Fruit fly (Drosophila melanogaster) whole organism, embryonic: ENCODE measurements around the gene mad2.

Source experiments
- Antp ChIP-seq: fragments of 200-800 bp; sonication (Bioruptor generic); optimal IDR thresholded peaks from 3 replicates; lab custom pipeline; 2016; ENCODE audit warnings: missing biosample characterization, missing genetic modification characterization
- CG10462 ChIP-seq: fragments of 200-800 bp; sonication (Bioruptor generic); optimal IDR thresholded peaks from 2 replicates; lab custom pipeline; 2016; ENCODE audit warnings: missing biosample characterization, missing genetic modification characterization
- CG11560 ChIP-seq: fragments of 200-800 bp; sonication (Bioruptor generic); IDR thresholded peaks from 3 replicates; pipeline ENCODE4 v1.3.6; 2022; ENCODE audit warnings: missing biosample characterization, missing genetic modification characterization
- CG12104 ChIP-seq: fragments of 200-800 bp; sonication (Bioruptor generic); optimal IDR thresholded peaks from 3 replicates; lab custom pipeline; 2016; ENCODE audit warnings: missing biosample characterization, missing genetic modification characterization
- CG1233 ChIP-seq: fragments of 200-800 bp; sonication (Bioruptor generic); optimal IDR thresholded peaks from 4 replicates; lab custom pipeline; 2018; ENCODE audit warnings: missing biosample characterization, mild to moderate bottlenecking, missing genetic modification characterization
- CG15514 ChIP-seq: fragments of 200-800 bp; sonication (Bioruptor generic); optimal IDR thresholded peaks from 3 replicates; lab custom pipeline; 2017; ENCODE audit warnings: missing biosample characterization, missing genetic modification characterization, mild to moderate bottlenecking, moderate library complexity, missing genetic modification reagents
- CG15601 ChIP-seq: fragments of 200-800 bp; sonication (Bioruptor generic); optimal IDR thresholded peaks from 3 replicates; lab custom pipeline; 2019; ENCODE audit warnings: missing biosample characterization, mild to moderate bottlenecking, missing genetic modification characterization, moderate library complexity
- CG15696 ChIP-seq: fragments of 200-800 bp; sonication (Bioruptor generic); optimal IDR thresholded peaks from 2 replicates; lab custom pipeline; 2019; ENCODE audit warnings: missing biosample characterization, mild to moderate bottlenecking, missing genetic modification characterization, moderate library complexity
- CG1603 ChIP-seq: fragments of 200-800 bp; sonication (Bioruptor generic); optimal IDR thresholded peaks from 2 replicates; lab custom pipeline; 2019; ENCODE audit warnings: missing biosample characterization, mild to moderate bottlenecking, missing genetic modification characterization, moderate library complexity
- CG1647 ChIP-seq: fragments of 200-800 bp; sonication (Bioruptor generic); optimal IDR thresholded peaks from 3 replicates; lab custom pipeline; 2016; ENCODE audit warnings: missing biosample characterization, missing genetic modification characterization
- CG17361 ChIP-seq: fragments of 200-800 bp; sonication (Bioruptor generic); IDR thresholded peaks from 3 replicates; pipeline ENCODE4 v1.3.6; 2022; ENCODE audit warnings: missing biosample characterization, missing genetic modification characterization
- CG18476 ChIP-seq: fragments of 200-800 bp; sonication (Bioruptor generic); optimal IDR thresholded peaks from 2 replicates; lab custom pipeline; 2016; ENCODE audit warnings: missing biosample characterization, mild to moderate bottlenecking, missing genetic modification characterization
- CG2202 ChIP-seq: fragments of 200-800 bp; sonication (Bioruptor generic); optimal IDR thresholded peaks from 2 replicates; lab custom pipeline; 2018; ENCODE audit warnings: missing biosample characterization, mild to moderate bottlenecking, missing genetic modification characterization
- CG2875 ChIP-seq: fragments of 200-800 bp; sonication (Bioruptor generic); optimal IDR thresholded peaks from 2 replicates; lab custom pipeline; 2017; ENCODE audit warnings: missing biosample characterization, mild to moderate bottlenecking, missing genetic modification characterization, missing genetic modification reagents
- CG4360 ChIP-seq: fragments of 200-800 bp; sonication (Bioruptor generic); IDR thresholded peaks from 2 replicates; pipeline ENCODE4 v1.3.6; 2022; ENCODE audit warnings: missing biosample characterization, missing genetic modification characterization
- CG6175 ChIP-seq: fragments of 200-800 bp; sonication (Bioruptor generic); IDR thresholded peaks from 3 replicates; pipeline ENCODE4 v1.3.6; 2022; ENCODE audit warnings: missing biosample characterization, missing genetic modification characterization
- CG6272 ChIP-seq: fragments of 200-800 bp; sonication (Bioruptor generic); IDR thresholded peaks from 2 replicates; pipeline ENCODE4 v1.3.6; 2022; ENCODE audit warnings: missing biosample characterization, missing genetic modification characterization
- CG7556 ChIP-seq: fragments of 200-800 bp; sonication (Bioruptor generic); optimal IDR thresholded peaks from 2 replicates; lab custom pipeline; 2017; ENCODE audit warnings: missing biosample characterization, mild to moderate bottlenecking, missing genetic modification characterization
- Dref ChIP-seq: fragments of 200-800 bp; sonication (Bioruptor generic); IDR thresholded peaks from 2 replicates; pipeline ENCODE4 v1.3.6; 2022; ENCODE audit warnings: missing biosample characterization, missing genetic modification characterization
- E2f1 ChIP-seq: fragments of 200-800 bp; sonication (Bioruptor generic); IDR thresholded peaks from 2 replicates; pipeline ENCODE4 v1.3.6; 2022; ENCODE audit warnings: missing biosample characterization, missing genetic modification characterization
- Kr ChIP-seq: fragments of 200-800 bp; sonication (Bioruptor generic); optimal IDR thresholded peaks from 2 replicates; lab custom pipeline; 2017; ENCODE audit warnings: missing biosample characterization, mild to moderate bottlenecking, missing genetic modification characterization
- Mad ChIP-seq: fragments of 200-800 bp; sonication (Bioruptor generic); optimal IDR thresholded peaks from 2 replicates; lab custom pipeline; 2016; ENCODE audit warnings: missing biosample characterization, missing genetic modification characterization
- NK7.1 ChIP-seq: fragments of 200-800 bp; sonication (Bioruptor generic); optimal IDR thresholded peaks from 3 replicates; lab custom pipeline; 2016; ENCODE audit warnings: missing biosample characterization, missing genetic modification characterization
- Neu2 ChIP-seq: fragments of 200-800 bp; sonication (Bioruptor generic); optimal IDR thresholded peaks from 3 replicates; lab custom pipeline; 2016; ENCODE audit warnings: missing biosample characterization, missing genetic modification characterization, borderline replicate concordance
- Oaz ChIP-seq: fragments of 200-800 bp; sonication (Bioruptor generic); IDR thresholded peaks from 2 replicates; pipeline ENCODE4 v1.3.6; 2022; ENCODE audit warnings: missing biosample characterization, missing genetic modification characterization
- Stat92E ChIP-seq, 3 experiments: fragments of >200 bp in 2 of 3; fragments of 200-800 bp in 1 of 3; sonication (Bioruptor generic) in 1 of 3; optimal IDR thresholded peaks; 2 replicates each; lab custom pipeline; 2017 to 2019; ENCODE audit warnings: missing biosample characterization in 3 of 3, missing genetic modification characterization in 3 of 3, mild to moderate bottlenecking in 1 of 3, moderate library complexity in 1 of 3
- Vsx1 ChIP-seq: fragments of 200-800 bp; sonication (Bioruptor generic); optimal IDR thresholded peaks from 2 replicates; lab custom pipeline; 2017; ENCODE audit warnings: missing biosample characterization, mild to moderate bottlenecking, missing genetic modification characterization, missing genetic modification reagents
- btn ChIP-seq: fragments of 200-800 bp; sonication (Bioruptor generic); optimal IDR thresholded peaks from 2 replicates; lab custom pipeline; 2016; ENCODE audit warnings: missing biosample characterization, missing genetic modification characterization
- crc ChIP-seq: fragments of 200-800 bp; sonication (Bioruptor generic); optimal IDR thresholded peaks from 2 replicates; lab custom pipeline; 2016; ENCODE audit warnings: missing biosample characterization, missing genetic modification characterization
- crol ChIP-seq: fragments of 200-800 bp; sonication (Bioruptor generic); IDR thresholded peaks from 2 replicates; pipeline ENCODE4 v1.3.6; 2022; ENCODE audit warnings: missing biosample characterization, missing genetic modification characterization
- dimm ChIP-seq: fragments of 200-800 bp; sonication (Bioruptor generic); IDR thresholded peaks from 2 replicates; pipeline ENCODE4 v1.3.6; 2022; ENCODE audit warnings: missing biosample characterization, missing genetic modification characterization
- dmrt11E ChIP-seq: fragments of 200-800 bp; sonication (Bioruptor generic); optimal IDR thresholded peaks from 3 replicates; lab custom pipeline; 2018; ENCODE audit warnings: missing biosample characterization, mild to moderate bottlenecking, missing genetic modification characterization, moderate library complexity
- fd64A ChIP-seq: fragments of 200-800 bp; sonication (Bioruptor generic); optimal IDR thresholded peaks from 3 replicates; lab custom pipeline; 2018; ENCODE audit warnings: missing biosample characterization, mild to moderate bottlenecking, missing genetic modification characterization
- gcm ChIP-seq: fragments of 200-800 bp; sonication (Bioruptor generic); optimal IDR thresholded peaks from 2 replicates; lab custom pipeline; 2019; ENCODE audit warnings: missing biosample characterization, mild to moderate bottlenecking, missing genetic modification characterization, moderate library complexity
- insv ChIP-seq, 2 experiments: fragments of 200-800 bp; sonication (Bioruptor generic); optimal IDR thresholded peaks; 3 replicates each; lab custom pipeline; 2016 to 2018; ENCODE audit warnings: missing biosample characterization in 2 of 2, missing genetic modification characterization in 2 of 2
- inv ChIP-seq: fragments of 200-800 bp; sonication (Bioruptor generic); IDR thresholded peaks from 2 replicates; pipeline ENCODE4 v1.3.6; 2022; ENCODE audit warnings: missing biosample characterization, missing genetic modification characterization; ENCODE audit not compliant: partially characterized antibody
- jigr1 ChIP-seq: fragments of 200-800 bp; sonication (Bioruptor generic); IDR thresholded peaks from 3 replicates; pipeline ENCODE4 v1.3.6; 2022; ENCODE audit warnings: missing biosample characterization, missing genetic modification characterization
- ken ChIP-seq: fragments of 200-800 bp; sonication (Bioruptor generic); IDR thresholded peaks from 3 replicates; pipeline ENCODE4 v1.3.6; 2022; ENCODE audit warnings: missing biosample characterization, missing genetic modification characterization
- knrl ChIP-seq: fragments of 200-800 bp; sonication (Bioruptor generic); IDR thresholded peaks from 3 replicates; pipeline ENCODE4 v1.3.6; 2022; ENCODE audit warnings: missing biosample characterization, missing genetic modification characterization; ENCODE audit not compliant: partially characterized antibody
- luna ChIP-seq: fragments of 200-800 bp; sonication (Bioruptor generic); optimal IDR thresholded peaks from 2 replicates; lab custom pipeline; 2016; ENCODE audit warnings: missing biosample characterization, missing genetic modification characterization
- pho ChIP-seq: fragments of 200-800 bp; sonication (Bioruptor generic); optimal IDR thresholded peaks from 2 replicates; lab custom pipeline; 2016; ENCODE audit warnings: missing biosample characterization, missing genetic modification characterization
- pnt ChIP-seq: fragments of 200-800 bp; sonication (Bioruptor generic); optimal IDR thresholded peaks from 3 replicates; lab custom pipeline; 2016; ENCODE audit warnings: missing biosample characterization, missing genetic modification characterization
- run ChIP-seq: fragments of 200-800 bp; sonication (Bioruptor generic); optimal IDR thresholded peaks from 3 replicates; lab custom pipeline; 2018; ENCODE audit warnings: missing biosample characterization, mild to moderate bottlenecking, missing genetic modification characterization
- schlank ChIP-seq: fragments of 200-800 bp; sonication (Bioruptor generic); optimal IDR thresholded peaks from 2 replicates; lab custom pipeline; 2018; ENCODE audit warnings: missing biosample characterization, mild to moderate bottlenecking, missing genetic modification characterization
- seq ChIP-seq: fragments of 200-800 bp; sonication (Bioruptor generic); IDR thresholded peaks from 2 replicates; pipeline ENCODE4 v1.3.6; 2022; ENCODE audit warnings: missing biosample characterization, missing genetic modification characterization
- slbo ChIP-seq: fragments of 200-800 bp; sonication (Bioruptor generic); IDR thresholded peaks from 2 replicates; pipeline ENCODE4 v1.3.6; 2022; ENCODE audit warnings: missing biosample characterization, missing genetic modification characterization
- sqz ChIP-seq: fragments of 200-800 bp; sonication (Bioruptor generic); optimal IDR thresholded peaks from 3 replicates; lab custom pipeline; 2018; ENCODE audit warnings: missing biosample characterization, mild to moderate bottlenecking, missing genetic modification characterization
- tgo ChIP-seq: fragments of 200-800 bp; sonication (Bioruptor generic); IDR thresholded peaks from 3 replicates; pipeline ENCODE4 v1.3.6; 2022; ENCODE audit warnings: missing biosample characterization, missing genetic modification characterization
- trh ChIP-seq: fragments of 200-800 bp; sonication (Bioruptor generic); optimal IDR thresholded peaks from 2 replicates; lab custom pipeline; 2016; ENCODE audit warnings: missing biosample characterization, missing genetic modification characterization
- unpg ChIP-seq: fragments of 200-800 bp; sonication (Bioruptor generic); optimal IDR thresholded peaks from 3 replicates; lab custom pipeline; 2018; ENCODE audit warnings: missing biosample characterization, mild to moderate bottlenecking, missing genetic modification characterization, moderate library complexity

Gene mad2

dm6 chr3L:5785237-5786062, 27.4 kb downstream of the mad2 start (continued):
- TF ChIP-seq CG2875 (GFP tag; lab: Kevin White, UChicago): peak; percentile 31
- TF ChIP-seq fd64A: peak; percentile 2
- no peak for TF ChIP-seq CG6272
- no peak for TF ChIP-seq unpg (GFP tag; lab: Kevin White, UChicago)
- TF ChIP-seq schlank (tag; lab: Kevin White, UChicago): no peak
- TF ChIP-seq CG1647 (GFP tag; lab: Kevin White, UChicago): no peak
- TF ChIP-seq CG17361 (GFP tag; lab: Robert Waterston, UW): no peak
- TF ChIP-seq seq (GFP tag; lab: Robert Waterston, UW): no peak
- peak; percentile 1 for TF ChIP-seq Vsx1 (GFP tag; lab: Kevin White, UChicago)
- TF ChIP-seq CG7556 (GFP tag; lab: Kevin White, UChicago): no peak
- TF ChIP-seq pnt: no peak
- peak; percentile 22 for TF ChIP-seq CG15696 (tag; lab: Kevin White, UChicago)
- 0 out of 2 replicates have a peak, but pooled peaks have one; percentile 14 for TF ChIP-seq slbo
- TF ChIP-seq CG6175 (GFP tag; lab: Robert Waterston, UW): no peak
- TF ChIP-seq btn: no peak
- TF ChIP-seq insv (GFP tag; optimal IDR thresholded peaks at IDR 0.05; lab: Kevin White, UChicago): no peak
- no peak for TF ChIP-seq Stat92E (GFP tag; optimal IDR thresholded peaks at IDR 0.05; lab: Kevin White, UChicago)
- TF ChIP-seq jigr1 (GFP tag; lab: Robert Waterston, UW): no peak
- TF ChIP-seq CG11560 (tag; lab: Robert Waterston, UW): no peak
- peak; percentile 39; the same call in 1 of the 2 replicates for TF ChIP-seq crol
- no peak for TF ChIP-seq sqz (GFP tag; lab: Kevin White, UChicago)
- TF ChIP-seq CG4360 (GFP tag; lab: Robert Waterston, UW): no peak
- TF ChIP-seq Antp (GFP tag; lab: Kevin White, UChicago): no peak
- peak; percentile 30 for TF ChIP-seq CG1603
- no peak for TF ChIP-seq run (tag; lab: Kevin White, UChicago)
- TF ChIP-seq tgo (GFP tag; lab: Robert Waterston, UW): no peak
- TF ChIP-seq trh: no peak
- no peak for TF ChIP-seq CG12104 (GFP tag; lab: Kevin White, UChicago)
- TF ChIP-seq Dref (GFP tag; lab: Robert Waterston, UW): no peak
- no peak for TF ChIP-seq luna (GFP tag; lab: Kevin White, UChicago)
- TF ChIP-seq CG18476 (GFP tag; lab: Kevin White, UChicago): no peak
- TF ChIP-seq dimm (GFP tag; lab: Robert Waterston, UW): no peak
- TF ChIP-seq CG10462: no peak
- no peak for TF ChIP-seq dmrt11E
- TF ChIP-seq Mad (GFP tag; lab: Kevin White, UChicago): no peak
- TF ChIP-seq NK7.1: no peak
- no peak for TF ChIP-seq pho (GFP tag; lab: Kevin White, UChicago)
- peak; percentile 26 for TF ChIP-seq CG1233 (GFP tag; lab: Kevin White, UChicago)
- TF ChIP-seq knrl (GFP tag; lab: Robert Waterston, UW): no peak
- peak; percentile 2 for TF ChIP-seq Neu2
- no peak for TF ChIP-seq CG2202
- no peak for TF ChIP-seq CG15601 (tag; lab: Kevin White, UChicago)
- TF ChIP-seq Oaz (GFP tag; lab: Robert Waterston, UW): no peak
- TF ChIP-seq inv (GFP tag; lab: Robert Waterston, UW): no peak
- 0 out of 3 replicates have a peak, but pooled peaks have one; percentile 36 for TF ChIP-seq ken (GFP tag; lab: Robert Waterston, UW)
- TF ChIP-seq CG15514 (GFP tag; lab: Kevin White, UChicago): no peak
- TF ChIP-seq E2f1: no peak
- no peak for TF ChIP-seq crc (GFP tag; lab: Kevin White, UChicago)
- no peak for TF ChIP-seq Kr
- no peak for TF ChIP-seq gcm (GFP tag; lab: Kevin White, UChicago)
